Worm (Caenorhabditis elegans): Measurements from ENCODE around the gene Y11D7A.3.

The Y11D7A.3 gene

ce11 chrIV:9217426-9217825 is 15.5 kb upstream of the Y11D7A.3 start, which contains the start of gene C46C2.2:
TSS of gene C46C2.2 (plus strand) at chrIV:9217726.
- TF ChIP-seq madf-10 (tag; optimal IDR thresholded peaks at IDR 0.05) (no peak), gei-17 (GFP tag; optimal IDR thresholded peaks at IDR 0.05) (no peak), F10E7.11 (tag; optimal IDR thresholded peaks at IDR 0.05) (no peak), ama-1 (optimal IDR thresholded peaks at IDR 0.05) (no peak), ama-1 (GFP tag; optimal IDR thresholded peaks at IDR 0.05) (no peak), cebp-1 (GFP tag; IDR thresholded peaks at IDR 0.05) (no peak), cebp-1 (tag; optimal IDR thresholded peaks at IDR 0.05) (no peak), pha-4 (tag; optimal IDR thresholded peaks at IDR 0.05) (no peak), B0019.2 (GFP tag; conservative IDR thresholded peaks at IDR 0.05) (no peak), C06A6.2 (GFP tag; conservative IDR thresholded peaks at IDR 0.05) (no peak), Y67H2A.10 (GFP tag; conservative IDR thresholded peaks at IDR 0.05) (no peak), hrde-1 (tag; optimal IDR thresholded peaks at IDR 0.05; ENCODE audit: borderline replicate concordance) (no peak), T26A5.8 (tag; optimal IDR thresholded peaks at IDR 0.05) (no peak), lir-1 (GFP tag; conservative IDR thresholded peaks at IDR 0.05) (no peak), somi-1 (GFP tag; optimal IDR thresholded peaks at IDR 0.05) (no peak), athp-1 (tag; optimal IDR thresholded peaks at IDR 0.05) (no peak), dpff-1 (tag; optimal IDR thresholded peaks at IDR 0.05) (no peak), repo-1 (tag; optimal IDR thresholded peaks at IDR 0.05) (no peak), Y53F4B.3 (GFP tag; IDR thresholded peaks at IDR 0.05) (no peak), ztf-22 (GFP tag; optimal IDR thresholded peaks at IDR 0.05) (no peak), sea-2 (GFP tag; IDR thresholded peaks at IDR 0.05) (no peak), B0035.1 (tag; optimal IDR thresholded peaks at IDR 0.05) (no peak)

- no peak for TF ChIP-seq pha-4 (tag; optimal IDR thresholded peaks at IDR 0.05)
- TF ChIP-seq repo-1 (tag; optimal IDR thresholded peaks at IDR 0.05), result no peak
- TF ChIP-seq let-526 (GFP tag; IDR thresholded peaks at IDR 0.05), result no peak
- no peak for TF ChIP-seq ztf-25 (GFP tag; IDR thresholded peaks at IDR 0.05)
- no peak for TF ChIP-seq Y79H2A.3 (GFP tag; conservative IDR thresholded peaks at IDR 0.05)
- TF ChIP-seq him-1 (tag; optimal IDR thresholded peaks at IDR 0.05), result no peak
- TF ChIP-seq F33H1.4 (GFP tag; IDR thresholded peaks at IDR 0.05), result no peak
- no peak for TF ChIP-seq lir-1 (GFP tag; conservative IDR thresholded peaks at IDR 0.05)
- no peak for TF ChIP-seq lsl-1 (GFP tag; optimal IDR thresholded peaks at IDR 0.05)
- no peak for TF ChIP-seq xnd-1 (tag; optimal IDR thresholded peaks at IDR 0.05)
- no peak for TF ChIP-seq F39B2.1 (GFP tag; IDR thresholded peaks at IDR 0.05)
- no peak for TF ChIP-seq ama-1 (optimal IDR thresholded peaks at IDR 0.05)
- TF ChIP-seq ama-1 (GFP tag; optimal IDR thresholded peaks at IDR 0.05), result no peak
- no peak for TF ChIP-seq K12H6.12 (tag; optimal IDR thresholded peaks at IDR 0.05)
- TF ChIP-seq D2030.7 (GFP tag; IDR thresholded peaks at IDR 0.05), result no peak
- TF ChIP-seq ztf-22 (GFP tag; optimal IDR thresholded peaks at IDR 0.05), result no peak
Observed at ce11 chrIV:9218415-9218814, 14.5 kb upstream of the Y11D7A.3 start.

- TF ChIP-seq rec-8 (tag; optimal IDR thresholded peaks at IDR 0.05) (no peak), Y79H2A.3 (GFP tag; conservative IDR thresholded peaks at IDR 0.05) (no peak), ZK185.1 (tag; optimal IDR thresholded peaks at IDR 0.05; ENCODE audit: poor library complexity, severe bottlenecking) (no peak), F57C9.4 (tag; optimal IDR thresholded peaks at IDR 0.05) (no peak), akir-1 (GFP tag; optimal IDR thresholded peaks at IDR 0.05) (no peak), dpff-1 (tag; optimal IDR thresholded peaks at IDR 0.05) (no peak), ztf-25 (GFP tag; IDR thresholded peaks at IDR 0.05) (no peak), lin-40 (tag; optimal IDR thresholded peaks at IDR 0.05) (no peak), F49E8.2 (tag; optimal IDR thresholded peaks at IDR 0.05; ENCODE audit: insufficient read depth) (no peak), ztf-26 (tag; optimal IDR thresholded peaks at IDR 0.05) (no peak), gei-17 (GFP tag; optimal IDR thresholded peaks at IDR 0.05) (no peak)
Observed at ce11 chrIV:9224825-9225224, 8.1 kb upstream of the Y11D7A.3 start, which contains the start of gene C46C2.3. TSS of gene C46C2.3 (plus strand) at chrIV:9225125.

Data from whole organism, young adult.